Worm (Caenorhabditis elegans) whole organism, L4 larva: ENCODE measurements around the gene hip-1.

Experiments
- F10B5.3 ChIP-seq: sonication (generic microtip); optimal IDR thresholded peaks from 2 replicates; lab custom pipeline; 2016; ENCODE audit warnings: mild to moderate bottlenecking, missing genetic modification characterization, missing compliant biosample characterization
- Y48G9A.11 ChIP-seq: fragments of 200-800 bp; sonication (Bioruptor generic); IDR thresholded peaks from 2 replicates; pipeline ENCODE4 v1.3.6; 2022; ENCODE audit warnings: missing genetic modification reagents, missing genetic modification characterization, missing compliant biosample characterization
- Y5F2A.4 ChIP-seq: fragments of 200-800 bp; sonication (Bioruptor generic); optimal IDR thresholded peaks from 2 replicates; lab custom pipeline; 2018; ENCODE audit warnings: mild to moderate bottlenecking, missing genetic modification characterization, missing compliant biosample characterization
- Y75B8A.6 ChIP-seq: fragments of 200-800 bp; sonication (Bioruptor generic); IDR thresholded peaks from 2 replicates; pipeline ENCODE4 v1.3.6; 2022; ENCODE audit warnings: missing genetic modification reagents, missing genetic modification characterization, missing compliant biosample characterization
- ZK337.2 ChIP-seq: fragments of 200-800 bp; sonication (Bioruptor generic); IDR thresholded peaks from 2 replicates; pipeline ENCODE4 v1.3.6; 2022; ENCODE audit warnings: missing genetic modification reagents, missing genetic modification characterization, missing compliant biosample characterization
- ZK546.5 ChIP-seq, 2 experiments: sonication (generic microtip); optimal IDR thresholded peaks; 2 replicates each; lab custom pipeline; 2017; ENCODE audit warnings: missing biosample characterization in 2 of 2, missing genetic modification characterization in 2 of 2
- aha-1 ChIP-seq: fragments of 150-350 bp; peaks from one replicate; lab custom pipeline; 2014; ENCODE audit warnings: missing biosample characterization, missing genetic modification characterization
- ama-1 ChIP-seq: fragments of 150-350 bp; optimal IDR thresholded peaks from 2 replicates; lab custom pipeline; 2014; ENCODE audit warnings: inconsistent platforms, mixed read lengths
- arid-1 ChIP-seq: fragments of 200-800 bp; sonication (Bioruptor generic); conservative IDR thresholded peaks from 2 replicates; pipeline ENCODE4 v1.3.6; 2022; ENCODE audit warnings: missing genetic modification reagents, missing genetic modification characterization, missing compliant biosample characterization
- ceh-28 ChIP-seq: fragments of 150-350 bp; optimal IDR thresholded peaks from 2 replicates; lab custom pipeline; 2014; ENCODE audit warnings: missing biosample characterization, missing genetic modification reagents, missing genetic modification characterization
- ceh-32 ChIP-seq: sonication (generic microtip); optimal IDR thresholded peaks from 2 replicates; lab custom pipeline; 2016; ENCODE audit warnings: mild to moderate bottlenecking, missing genetic modification characterization, missing compliant biosample characterization; ENCODE audit not compliant: poor library complexity
- ctbp-1 ChIP-seq: fragments of 200-800 bp; sonication (Bioruptor generic); IDR thresholded peaks from 2 replicates; pipeline ENCODE4 v1.3.6; 2022; ENCODE audit warnings: missing genetic modification reagents, missing genetic modification characterization, missing compliant biosample characterization
- daf-16 ChIP-seq, 3 experiments: sonication (generic microtip); optimal IDR thresholded peaks; 2 replicates each; lab custom pipeline; 2016 to 2017; ENCODE audit warnings: missing genetic modification characterization in 3 of 3, missing genetic modification reagents in 3 of 3, mild to moderate bottlenecking in 2 of 3, missing compliant biosample characterization in 2 of 3, missing biosample characterization in 1 of 3, moderate library complexity in 1 of 3
- daf-19 ChIP-seq: fragments of 200-800 bp; sonication (Bioruptor generic); conservative IDR thresholded peaks from 2 replicates; pipeline ENCODE4 v1.3.6; 2022; ENCODE audit warnings: missing genetic modification characterization, missing compliant biosample characterization
- daf-8 ChIP-seq: fragments of 200-800 bp; sonication (Bioruptor generic); IDR thresholded peaks from 2 replicates; pipeline ENCODE4 v1.3.6; 2022; ENCODE audit warnings: missing genetic modification characterization, missing compliant biosample characterization
- dmd-6 ChIP-seq: fragments of 200-800 bp; sonication (Bioruptor generic); IDR thresholded peaks from 2 replicates; pipeline ENCODE4 v1.3.6; 2022; ENCODE audit warnings: missing genetic modification reagents, missing genetic modification characterization, missing compliant biosample characterization
- dmd-8 ChIP-seq: fragments of 200-800 bp; sonication (Bioruptor generic); IDR thresholded peaks from 2 replicates; pipeline ENCODE4 v1.3.6; 2022; ENCODE audit warnings: missing genetic modification characterization, missing compliant biosample characterization
- dpl-1 ChIP-seq: fragments of 150-350 bp; optimal IDR thresholded peaks from 2 replicates; lab custom pipeline; 2014; ENCODE audit warnings: missing biosample characterization, missing genetic modification reagents, missing genetic modification characterization
- duxl-1 ChIP-seq: sonication (generic microtip); optimal IDR thresholded peaks from 2 replicates; lab custom pipeline; 2016; ENCODE audit warnings: mild to moderate bottlenecking, missing genetic modification characterization, moderate library complexity, missing compliant biosample characterization; ENCODE audit not compliant: poor library complexity
- egl-27 ChIP-seq: sonication (generic microtip); optimal IDR thresholded peaks from 3 replicates; lab custom pipeline; 2017; ENCODE audit warnings: missing biosample characterization, missing genetic modification reagents, missing genetic modification characterization
- egl-43 ChIP-seq: fragments of 200-800 bp; sonication (Bioruptor generic); IDR thresholded peaks from 2 replicates; pipeline ENCODE4 v1.3.6; 2022; ENCODE audit warnings: missing genetic modification reagents, missing genetic modification characterization, missing compliant biosample characterization
- fkh-10 ChIP-seq: fragments of 150-350 bp; optimal IDR thresholded peaks from 2 replicates; lab custom pipeline; 2014; ENCODE audit warnings: missing biosample characterization, missing genetic modification reagents, missing genetic modification characterization
- fos-1 ChIP-seq: fragments of 150-350 bp; optimal IDR thresholded peaks from 2 replicates; lab custom pipeline; 2014; ENCODE audit warnings: missing biosample characterization, missing genetic modification characterization
- hlh-30 ChIP-seq: sonication (generic microtip); optimal IDR thresholded peaks from 2 replicates; lab custom pipeline; 2017; ENCODE audit warnings: antibody characterized with exemption, mild to moderate bottlenecking, missing genetic modification characterization, missing compliant biosample characterization; ENCODE audit not compliant: insufficient read depth
- lim-7 ChIP-seq: fragments of 200-800 bp; sonication (Bioruptor generic); IDR thresholded peaks from 2 replicates; pipeline ENCODE4 v1.3.6; 2022; ENCODE audit warnings: missing genetic modification characterization, missing compliant biosample characterization
- lir-3 ChIP-seq: sonication (generic microtip); optimal IDR thresholded peaks from 2 replicates; lab custom pipeline; 2016; ENCODE audit warnings: mild to moderate bottlenecking, missing genetic modification characterization, missing compliant biosample characterization
- nhr-102 ChIP-seq: sonication (generic microtip); optimal IDR thresholded peaks from 2 replicates; lab custom pipeline; 2016; ENCODE audit warnings: mild to moderate bottlenecking, missing genetic modification characterization, moderate library complexity, missing compliant biosample characterization
- nhr-11 ChIP-seq: fragments of 150-350 bp; optimal IDR thresholded peaks from 2 replicates; lab custom pipeline; 2014; ENCODE audit warnings: missing biosample characterization, missing genetic modification characterization
- nhr-25 ChIP-seq: sonication (generic microtip); optimal IDR thresholded peaks from 2 replicates; lab custom pipeline; 2017; ENCODE audit warnings: missing genetic modification characterization, mild to moderate bottlenecking, missing compliant biosample characterization, antibody characterized with exemption, moderate library complexity, borderline replicate concordance; ENCODE audit not compliant: insufficient read depth
- nhr-28 ChIP-seq: fragments of 150-350 bp; optimal IDR thresholded peaks from 2 replicates; lab custom pipeline; 2014; ENCODE audit warnings: missing biosample characterization, missing genetic modification characterization
- nhr-48 ChIP-seq: sonication (generic microtip); optimal IDR thresholded peaks from 2 replicates; lab custom pipeline; 2016; ENCODE audit warnings: mild to moderate bottlenecking, missing genetic modification characterization, missing compliant biosample characterization
- nhr-6 ChIP-seq: fragments of 150-350 bp; optimal IDR thresholded peaks from 2 replicates; lab custom pipeline; 2014; ENCODE audit warnings: missing biosample characterization, missing genetic modification characterization
- nhr-77 ChIP-seq: fragments of 150-350 bp; optimal IDR thresholded peaks from 2 replicates; lab custom pipeline; 2014; ENCODE audit warnings: missing biosample characterization, missing genetic modification characterization
- pqm-1 ChIP-seq: sonication (generic microtip); optimal IDR thresholded peaks from 2 replicates; lab custom pipeline; 2017; ENCODE audit warnings: missing biosample characterization, missing genetic modification characterization
- set-16 ChIP-seq: fragments of 200-800 bp; sonication (Bioruptor generic); IDR thresholded peaks from 2 replicates; pipeline ENCODE4 v1.3.6; 2022; ENCODE audit warnings: missing genetic modification reagents, missing genetic modification characterization, missing compliant biosample characterization
- skn-1 ChIP-seq: fragments of 150-350 bp; optimal IDR thresholded peaks from 2 replicates; lab custom pipeline; 2014; ENCODE audit warnings: missing biosample characterization, missing genetic modification characterization
- snpc-1.2 ChIP-seq: fragments of 200-800 bp; sonication (Bioruptor generic); IDR thresholded peaks from 2 replicates; pipeline ENCODE4 v1.3.6; 2022; ENCODE audit warnings: missing genetic modification reagents, missing genetic modification characterization, missing compliant biosample characterization
- spr-3 ChIP-seq: fragments of 200-800 bp; sonication (Bioruptor generic); optimal IDR thresholded peaks from 2 replicates; lab custom pipeline; 2018; ENCODE audit warnings: mild to moderate bottlenecking, missing genetic modification characterization, missing compliant biosample characterization
- tag-97 ChIP-seq: fragments of 200-800 bp; sonication (Bioruptor generic); IDR thresholded peaks from 2 replicates; pipeline ENCODE4 v1.3.6; 2022; ENCODE audit warnings: missing genetic modification characterization, missing compliant biosample characterization
- tra-1 ChIP-seq: fragments of 200-800 bp; sonication (Bioruptor generic); IDR thresholded peaks from 2 replicates; pipeline ENCODE4 v1.3.6; 2022; ENCODE audit warnings: missing genetic modification reagents, missing genetic modification characterization, missing compliant biosample characterization
- unc-130 ChIP-seq: sonication (generic microtip); optimal IDR thresholded peaks from 2 replicates; lab custom pipeline; 2016; ENCODE audit warnings: missing genetic modification reagents, missing genetic modification characterization, missing compliant biosample characterization
- unc-62 ChIP-seq, 3 experiments: fragments of 150-350 bp in 1 of 3; sonication (generic microtip); optimal IDR thresholded peaks in 2 of 3; peaks in 1 of 3; 1 replicate in 1 of 3; 2 replicates in 2 of 3; lab custom pipeline; 2014 to 2017; ENCODE audit warnings: missing biosample characterization in 3 of 3, missing genetic modification characterization in 3 of 3, missing genetic modification reagents in 3 of 3, missing genotype in 1 of 3
- zip-11 ChIP-seq: fragments of 200-800 bp; sonication (Bioruptor generic); IDR thresholded peaks from 2 replicates; pipeline ENCODE4 v1.3.6; 2022; ENCODE audit warnings: missing genetic modification characterization, missing compliant biosample characterization
- zip-2 ChIP-seq: fragments of 150-350 bp; optimal IDR thresholded peaks from 2 replicates; lab custom pipeline; 2014; ENCODE audit warnings: missing biosample characterization, missing genetic modification characterization
- ztf-7 ChIP-seq: fragments of 150-350 bp; optimal IDR thresholded peaks from 2 replicates; lab custom pipeline; 2014; ENCODE audit warnings: missing biosample characterization, missing genetic modification characterization

hip-1 gene

DNA sequence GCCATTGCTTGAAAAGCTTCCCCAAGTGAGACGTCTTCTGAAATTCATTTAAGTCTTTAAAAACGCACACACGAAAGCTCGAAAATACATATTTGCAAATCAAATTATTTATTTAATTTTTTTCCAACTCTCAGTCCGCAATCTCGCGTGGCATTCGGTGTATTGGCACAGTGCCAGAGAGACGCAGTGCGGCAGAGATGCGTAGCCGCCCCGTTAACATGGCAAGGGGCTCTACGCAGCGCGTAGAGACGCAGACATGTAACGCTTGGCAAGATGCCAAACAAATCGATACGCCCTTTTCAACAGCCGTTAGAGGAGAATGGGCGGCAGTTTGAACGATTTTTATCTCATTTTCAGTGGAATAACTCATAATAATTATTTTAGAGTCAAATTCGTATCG is 21.2 kb upstream of the hip-1 start, which contains the start of the genes drr-2 and set-16 (continued):
- TF ChIP-seq lir-3 (tag; lab: Kevin White, UChicago), result peak; percentile 81
- TF ChIP-seq hlh-30, result peak; percentile 92
- peak; percentile 79 for TF ChIP-seq skn-1 (tag; lab: Kevin White, UChicago)
- peak; percentile 99 for TF ChIP-seq nhr-102 (tag; lab: Kevin White, UChicago)
- peak; percentile 97 for TF ChIP-seq Y75B8A.6 (GFP tag; lab: Robert Waterston, UW)
- peak; percentile 55 for TF ChIP-seq egl-27
- TF ChIP-seq daf-19, result no peak
- peak; percentile 99 for TF ChIP-seq nhr-11 (tag; lab: Kevin White, UChicago)
- TF ChIP-seq unc-130 (GFP tag; lab: Kevin White, UChicago), result peak; percentile 98
- TF ChIP-seq ZK546.5 (tag; optimal IDR thresholded peaks at IDR 0.05; lab: Kevin White, UChicago), result peak in 1 of 2 experiments; percentile 86
- peak; percentile 86 for TF ChIP-seq Y5F2A.4 (GFP tag; lab: Kevin White, UChicago)
- no peak for TF ChIP-seq pqm-1 (tag; lab: Kevin White, UChicago)
- peak; percentile 99 for TF ChIP-seq nhr-6 (tag; lab: Kevin White, UChicago)
- peak; percentile 92 for TF ChIP-seq snpc-1.2
- peak; percentile 97 for TF ChIP-seq dpl-1 (GFP tag; lab: Kevin White, UChicago)
- peak; percentile 87 to 97 for TF ChIP-seq daf-16 (GFP tag; optimal IDR thresholded peaks at IDR 0.05; lab: Kevin White, UChicago)
- peak; percentile 82 for TF ChIP-seq daf-16 (tag; optimal IDR thresholded peaks at IDR 0.05; lab: Kevin White, UChicago)
- peak; percentile 91 for TF ChIP-seq fos-1 (tag; lab: Kevin White, UChicago)
- TF ChIP-seq zip-11 (GFP tag; lab: Robert Waterston, UW), result 0 out of 2 replicates have a peak, but pooled peaks have one; percentile 41
- peak; percentile 89 for TF ChIP-seq ztf-7 (tag; lab: Kevin White, UChicago)
- TF ChIP-seq dmd-8 (GFP tag; lab: Robert Waterston, UW), result 0 out of 2 replicates have a peak, but pooled peaks have one; percentile 51
- TF ChIP-seq aha-1 (tag; lab: Kevin White, UChicago), result peak; percentile 100
- TF ChIP-seq ceh-28 (tag; lab: Kevin White, UChicago), result peak; percentile 81
- peak; percentile 99 for TF ChIP-seq dmd-6 (GFP tag; lab: Robert Waterston, UW)
- peak; percentile 45 for TF ChIP-seq ama-1 (lab: Kevin White, UChicago)
- TF ChIP-seq daf-8, result no peak
- peak; percentile 84 for TF ChIP-seq ceh-32 (tag; lab: Kevin White, UChicago)
- TF ChIP-seq tra-1 (GFP tag; lab: Robert Waterston, UW), result peak; percentile 98
- peak; percentile 92 for TF ChIP-seq fkh-10 (GFP tag; lab: Kevin White, UChicago)
- TF ChIP-seq duxl-1, result peak; percentile 96
- TF ChIP-seq ctbp-1 (GFP tag; lab: Robert Waterston, UW), result peak; percentile 98
- 0 out of 2 replicates have a peak, but pooled peaks have one; percentile 71 for TF ChIP-seq tag-97 (GFP tag; lab: Robert Waterston, UW)
- peak; percentile 95 for TF ChIP-seq F10B5.3
- TF ChIP-seq spr-3, result peak; percentile 97
- TF ChIP-seq, all 104 proteins: peak for 91

DNA sequence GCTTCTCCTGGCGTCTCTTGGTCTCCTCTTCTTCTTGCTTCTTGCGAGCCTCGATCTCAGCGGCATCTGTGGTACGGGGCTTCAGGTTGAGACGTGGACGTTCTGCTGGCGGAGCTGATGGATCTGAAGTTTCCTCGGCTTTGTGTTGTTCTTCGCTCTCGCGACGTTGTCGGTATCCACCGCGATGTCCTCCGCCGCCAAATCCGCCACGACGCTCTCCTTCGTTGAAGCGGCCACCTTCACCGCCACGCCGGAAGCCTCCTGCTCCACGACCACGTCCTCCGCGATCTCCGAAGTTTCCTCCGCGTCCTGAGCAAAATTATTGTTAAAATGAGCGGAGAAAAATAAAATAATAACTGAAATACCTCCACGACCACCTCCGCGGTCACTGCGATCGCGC is 20.5 kb upstream of the hip-1 start:
- peak; percentile 94 for TF ChIP-seq set-16
- no peak for TF ChIP-seq unc-62 (GFP tag; optimal IDR thresholded peaks at IDR 0.05 in 1 of 2; lab: Kevin White, UChicago)
- TF ChIP-seq unc-62 (tag; optimal IDR thresholded peaks at IDR 0.05; lab: Kevin White, UChicago), result no peak
- TF ChIP-seq daf-16 (GFP tag; optimal IDR thresholded peaks at IDR 0.05; lab: Kevin White, UChicago), result no peak
- no peak for TF ChIP-seq daf-16 (tag; optimal IDR thresholded peaks at IDR 0.05; lab: Kevin White, UChicago)
- peak; percentile 9; the same call in 1 of the 2 replicates for TF ChIP-seq egl-43
- TF ChIP-seq nhr-28 (tag; lab: Kevin White, UChicago), result no peak

DNA sequence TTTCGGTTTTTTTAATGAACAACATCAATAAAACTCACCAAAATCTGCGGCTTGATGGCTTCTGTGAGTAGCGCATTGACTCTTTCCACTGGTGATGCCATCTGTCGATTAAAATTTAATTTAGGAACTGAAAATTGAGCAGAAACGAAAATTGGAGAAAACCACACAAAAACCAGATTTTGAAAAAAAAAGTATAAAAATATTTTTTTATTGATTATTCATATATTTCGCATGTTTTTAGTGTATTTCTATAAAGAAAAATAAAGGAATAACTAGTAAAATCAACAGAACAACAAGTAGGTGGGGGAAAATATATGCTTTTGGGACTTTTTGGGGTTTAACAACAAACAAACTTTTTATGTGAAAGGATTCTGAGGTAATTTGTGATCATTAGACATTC is 19.9 kb upstream of the hip-1 start, which contains the start of gene T12D8.10:
TSS of gene T12D8.10 (minus strand) at position 101 of the 400 bp plus-strand sequence.
- no peak for TF ChIP-seq ZK337.2 (GFP tag; lab: Robert Waterston, UW)
- no peak for TF ChIP-seq nhr-25 (tag; lab: Kevin White, UChicago)
- TF ChIP-seq lir-3 (tag; lab: Kevin White, UChicago), result no peak
- TF ChIP-seq nhr-77 (tag; lab: Kevin White, UChicago), result no peak
- TF ChIP-seq zip-2, result no peak
- no peak for TF ChIP-seq Y48G9A.11
- no peak for TF ChIP-seq arid-1 (GFP tag; lab: Robert Waterston, UW)
- TF ChIP-seq egl-43, result no peak
- no peak for TF ChIP-seq pqm-1 (tag; lab: Kevin White, UChicago)
- TF ChIP-seq tag-97 (GFP tag; lab: Robert Waterston, UW), result no peak
- TF ChIP-seq lim-7 (GFP tag; lab: Robert Waterston, UW), result no peak
- TF ChIP-seq nhr-48 (tag; lab: Kevin White, UChicago), result no peak
- TF ChIP-seq nhr-6 (tag; lab: Kevin White, UChicago), result no peak
- TF ChIP-seq fkh-10 (GFP tag; lab: Kevin White, UChicago), result no peak
- no peak for TF ChIP-seq dmd-8 (GFP tag; lab: Robert Waterston, UW)
- TF ChIP-seq fos-1 (tag; lab: Kevin White, UChicago), result no peak
